Worm (Caenorhabditis elegans): ENCODE results near the gene W03A5.2.

- TF ChIP-seq lir-3 (tag; optimal IDR thresholded peaks at IDR 0.05; ENCODE audit: poor library complexity) (no peak), nhr-28 (tag; optimal IDR thresholded peaks at IDR 0.05) (no peak)
Observed at ce11 chrIII:5382073-5382472, 23.8 kb upstream of the W03A5.2 start, which contains the start of gene Y32H12A.6.
